Worm (Caenorhabditis elegans) whole organism, midembryonic: ENCODE data around the gene old-2.

ENCODE experiments used
- T22C8.4 ChIP-seq: fragments of 200-800 bp; sonication (Bioruptor generic); IDR thresholded peaks from 2 replicates; pipeline ENCODE4 v1.3.6; 2022; ENCODE audit warnings: missing genetic modification characterization, missing compliant biosample characterization
- cog-1 ChIP-seq: sonication (generic microtip); optimal IDR thresholded peaks from 2 replicates; lab custom pipeline; 2016; ENCODE audit warnings: missing genetic modification characterization, missing compliant biosample characterization
- flt-1 ChIP-seq: fragments of 200-800 bp; sonication (Bioruptor generic); IDR thresholded peaks from 2 replicates; pipeline ENCODE4 v1.3.6; 2022; ENCODE audit warnings: missing genetic modification characterization, missing compliant biosample characterization
- klf-2 ChIP-seq: fragments of 200-800 bp; sonication (Bioruptor generic); conservative IDR thresholded peaks from 2 replicates; pipeline ENCODE4 v1.3.6; 2022; ENCODE audit warnings: missing genetic modification reagents, missing genetic modification characterization, missing compliant biosample characterization
- med-1 ChIP-seq: sonication (generic microtip); optimal IDR thresholded peaks from 2 replicates; lab custom pipeline; 2017; ENCODE audit warnings: missing genetic modification characterization, mild to moderate bottlenecking, missing compliant biosample characterization, antibody characterized with exemption, missing genetic modification reagents; ENCODE audit not compliant: insufficient read depth
- ref-1 ChIP-seq: fragments of 200-800 bp; sonication (Bioruptor generic); conservative IDR thresholded peaks from 2 replicates; pipeline ENCODE4 v1.3.6; 2022; ENCODE audit warnings: missing genetic modification reagents, missing genetic modification characterization, missing compliant biosample characterization
- tab-1 ChIP-seq: fragments of 200-800 bp; sonication (Bioruptor generic); IDR thresholded peaks from 2 replicates; pipeline ENCODE4 v1.3.6; 2022; ENCODE audit warnings: missing genetic modification characterization, missing compliant biosample characterization
- ztf-23 ChIP-seq: fragments of 200-800 bp; sonication (Bioruptor generic); IDR thresholded peaks from 2 replicates; pipeline ENCODE4 v1.3.6; 2022; ENCODE audit warnings: missing genetic modification reagents, missing genetic modification characterization, missing compliant biosample characterization
- ztf-29 ChIP-seq: fragments of 200-800 bp; sonication (Bioruptor generic); IDR thresholded peaks from 2 replicates; pipeline ENCODE4 v1.3.6; 2022; ENCODE audit warnings: missing genetic modification reagents, missing genetic modification characterization, missing compliant biosample characterization

- TF ChIP-seq flt-1 (no peak), T22C8.4 (GFP tag; lab: Robert Waterston, UW) (no peak), cog-1 (no peak), ref-1 (GFP tag; lab: Robert Waterston, UW) (no peak), ztf-29 (GFP tag; lab: Robert Waterston, UW) (no peak), klf-2 (GFP tag; lab: Robert Waterston, UW) (no peak), med-1 (no peak), ztf-23 (GFP tag; lab: Robert Waterston, UW) (no peak), tab-1 (no peak)
Measured at ce11 chrII:9828502-9828901, 20.9 kb downstream of the old-2 start.
